Worm (Caenorhabditis elegans): Measurements from ENCODE around the gene F59B1.6.

F59B1.6 gene

ce11 chrV:3588223-3588622 is 43.3 kb downstream of the F59B1.6 start (continued):
- peak in 1 of 2 experiments; percentile 17 for TF ChIP-seq daf-16 (GFP tag; optimal IDR thresholded peaks at IDR 0.05)
- TF ChIP-seq daf-16 (tag; optimal IDR thresholded peaks at IDR 0.05) = peak; percentile 45
- TF ChIP-seq attf-4 (tag; optimal IDR thresholded peaks at IDR 0.05) = no peak
- TF ChIP-seq hif-1 (tag; optimal IDR thresholded peaks at IDR 0.05) = no peak
- TF ChIP-seq egl-43 (GFP tag; IDR thresholded peaks at IDR 0.05) = peak; percentile 81
- TF ChIP-seq nhr-6 (tag; optimal IDR thresholded peaks at IDR 0.05) = no peak
- TF ChIP-seq daf-8 (GFP tag; IDR thresholded peaks at IDR 0.05) = no peak
- TF ChIP-seq unc-62 (GFP tag; optimal IDR thresholded peaks at IDR 0.05 in 1 of 2) = no peak
- TF ChIP-seq unc-62 (tag; optimal IDR thresholded peaks at IDR 0.05) = no peak
- 0 out of 2 replicates have a peak, but pooled peaks have one; percentile 36 for TF ChIP-seq arid-1 (GFP tag; conservative IDR thresholded peaks at IDR 0.05)
- TF ChIP-seq dpl-1 (GFP tag; optimal IDR thresholded peaks at IDR 0.05) = no peak
- TF ChIP-seq set-16 (GFP tag; IDR thresholded peaks at IDR 0.05) = no peak
- no peak for TF ChIP-seq jun-1 (tag; optimal IDR thresholded peaks at IDR 0.05)
- TF ChIP-seq D1046.2 (GFP tag; IDR thresholded peaks at IDR 0.05) = 0 out of 2 replicates have a peak, but pooled peaks have one; percentile 42
- peak; percentile 6 for TF ChIP-seq lir-3 (tag; optimal IDR thresholded peaks at IDR 0.05)
- no peak for TF ChIP-seq spr-3 (GFP tag; optimal IDR thresholded peaks at IDR 0.05)
- no peak for TF ChIP-seq lin-29 (GFP tag; IDR thresholded peaks at IDR 0.05)
- no peak for TF ChIP-seq nhr-76 (tag; optimal IDR thresholded peaks at IDR 0.05)
- no peak for TF ChIP-seq F10B5.3 (tag; optimal IDR thresholded peaks at IDR 0.05)
- TF ChIP-seq nhr-28 (tag; optimal IDR thresholded peaks at IDR 0.05) = no peak
- no peak for TF ChIP-seq nhr-48 (tag; optimal IDR thresholded peaks at IDR 0.05)
- TF ChIP-seq snpc-1.2 (GFP tag; IDR thresholded peaks at IDR 0.05) = peak; percentile 47; the same call in 1 of the 2 replicates
- no peak for TF ChIP-seq mep-1 (tag; optimal IDR thresholded peaks at IDR 0.05)
- TF ChIP-seq lsy-2 (tag; optimal IDR thresholded peaks at IDR 0.05) = peak in 1 of 2 experiments; percentile 22

ce11 chrV:3587633-3588032 is 43.9 kb downstream of the F59B1.6 start:
- TF ChIP-seq dpl-1 (GFP tag; optimal IDR thresholded peaks at IDR 0.05) = peak; percentile 27
- TF ChIP-seq lsy-2 (tag; optimal IDR thresholded peaks at IDR 0.05) = peak in 1 of 2 experiments; percentile 29
- TF ChIP-seq hif-1 (tag; optimal IDR thresholded peaks at IDR 0.05) = peak in 1 of 2 experiments; percentile 39
- 0 out of 2 replicates have a peak, but pooled peaks have one; percentile 15 for TF ChIP-seq hmg-1.1 (GFP tag; IDR thresholded peaks at IDR 0.05)
- TF ChIP-seq aha-1 (tag) = peak; percentile 75
- TF ChIP-seq set-16 (GFP tag; IDR thresholded peaks at IDR 0.05) = peak; percentile 35
- 0 out of 2 replicates have a peak, but pooled peaks have one; percentile 22 for TF ChIP-seq Y48G9A.11 (GFP tag; IDR thresholded peaks at IDR 0.05)
- TF ChIP-seq madf-9 (GFP tag; conservative IDR thresholded peaks at IDR 0.05) = no peak
- no peak for TF ChIP-seq saeg-2 (GFP tag; IDR thresholded peaks at IDR 0.05)
- TF ChIP-seq mes-2 (tag; optimal IDR thresholded peaks at IDR 0.05; ENCODE audit: poor library complexity, severe bottlenecking) = peak; percentile 75
- peak; percentile 55 for TF ChIP-seq lin-38 (GFP tag; IDR thresholded peaks at IDR 0.05)
- no peak for TF ChIP-seq dmd-6 (GFP tag; IDR thresholded peaks at IDR 0.05)
- TF ChIP-seq mdl-1 (tag; optimal IDR thresholded peaks at IDR 0.05) = no peak
- TF ChIP-seq dve-1 (tag; optimal IDR thresholded peaks at IDR 0.05; ENCODE audit: insufficient read depth) = peak; percentile 23
- 0 out of 2 replicates have a peak, but pooled peaks have one; percentile 18 for TF ChIP-seq ZK337.2 (GFP tag; IDR thresholded peaks at IDR 0.05)
- 0 out of 2 replicates have a peak, but pooled peaks have one; percentile 22 for TF ChIP-seq pha-4 (GFP tag; IDR thresholded peaks at IDR 0.05)
- TF ChIP-seq pha-4 (tag; optimal IDR thresholded peaks at IDR 0.05) = no peak
- TF ChIP-seq mep-1 (tag; optimal IDR thresholded peaks at IDR 0.05) = peak; percentile 38

- TF ChIP-seq D1046.2 (GFP tag; IDR thresholded peaks at IDR 0.05) = 0 out of 2 replicates have a peak, but pooled peaks have one; percentile 24
- TF ChIP-seq mep-1 (tag; optimal IDR thresholded peaks at IDR 0.05) = peak; percentile 9
- no peak for TF ChIP-seq vab-7 (GFP tag; IDR thresholded peaks at IDR 0.05)
- no peak for TF ChIP-seq nhr-25 (tag; optimal IDR thresholded peaks at IDR 0.05; ENCODE audit: borderline replicate concordance, insufficient read depth)
- peak; percentile 42; the same call in 1 of the 2 replicates for TF ChIP-seq hmg-1.1 (GFP tag; IDR thresholded peaks at IDR 0.05)
- no peak for TF ChIP-seq set-16 (GFP tag; IDR thresholded peaks at IDR 0.05)
- TF ChIP-seq hlh-30 (tag; optimal IDR thresholded peaks at IDR 0.05; ENCODE audit: insufficient read depth) = peak; percentile 22
- TF ChIP-seq hlh-11 (tag; optimal IDR thresholded peaks at IDR 0.05) = peak; percentile 5
- no peak for TF ChIP-seq nhr-28 (tag; optimal IDR thresholded peaks at IDR 0.05)
- TF ChIP-seq daf-16 (GFP tag; optimal IDR thresholded peaks at IDR 0.05) = no peak
- TF ChIP-seq daf-16 (tag; optimal IDR thresholded peaks at IDR 0.05) = peak; percentile 9
- TF ChIP-seq mdl-1 (tag; optimal IDR thresholded peaks at IDR 0.05) = peak in 1 of 2 experiments; percentile 34
- no peak for TF ChIP-seq unc-130 (GFP tag; optimal IDR thresholded peaks at IDR 0.05)
- TF ChIP-seq unc-62 (GFP tag; optimal IDR thresholded peaks at IDR 0.05 in 1 of 2) = peak in 1 of 2 experiments; percentile 47
- TF ChIP-seq unc-62 (tag; optimal IDR thresholded peaks at IDR 0.05) = no peak
- TF ChIP-seq hif-1 (tag; optimal IDR thresholded peaks at IDR 0.05) = peak in 1 of 2 experiments; percentile 34
- no peak for TF ChIP-seq lin-15B (tag; optimal IDR thresholded peaks at IDR 0.05)
- no peak for TF ChIP-seq R02D3.7 (tag; optimal IDR thresholded peaks at IDR 0.05)
Observed at ce11 chrV:3586014-3586689, 45.3 kb downstream of the F59B1.6 start, which contains the start of the genes rpl-11.1 and T22F3.2. rpl-11.1 (minus strand) TSS chrV:3586064. T22F3.2 (plus strand) TSS chrV:3586639.

All from whole organism, L4 larva.